Fruit fly (Drosophila melanogaster): Measurements from ENCODE around the gene CG42450.

CG42450 gene

DNA sequence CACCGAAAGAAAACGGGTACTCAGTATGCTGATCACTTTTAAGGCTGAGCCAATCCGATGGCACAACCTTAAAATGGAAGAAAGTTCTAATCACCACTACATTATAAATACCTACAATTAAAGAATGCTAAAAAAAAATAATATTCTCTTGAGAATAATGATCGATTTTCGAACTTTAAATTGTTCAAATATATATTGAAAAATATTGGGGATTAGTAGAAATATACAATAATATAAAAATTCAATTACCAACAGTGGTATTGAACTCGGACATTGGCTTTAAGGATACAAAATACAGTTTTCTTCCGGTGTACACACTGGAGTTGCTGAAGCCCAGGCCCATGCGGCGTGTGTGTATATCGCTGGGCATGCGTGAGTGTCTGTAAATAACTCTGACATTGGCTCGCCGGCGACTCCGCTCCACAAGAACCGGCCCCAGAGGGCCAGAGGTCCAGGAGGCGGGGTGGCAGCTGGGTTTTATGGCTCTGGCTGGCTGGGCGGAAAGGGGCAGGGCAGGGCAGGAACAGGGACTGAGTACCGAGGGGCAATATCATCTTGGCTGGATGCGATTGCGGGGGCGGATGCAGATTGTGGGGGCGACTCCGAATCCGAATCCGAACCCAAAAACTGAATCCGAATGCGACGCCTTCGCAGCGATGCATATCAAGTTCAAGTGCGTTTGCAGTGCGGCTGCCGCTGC, 37.1 kb upstream of the CG42450 start (continued):
- TF ChIP-seq pnt (GFP tag; optimal IDR thresholded peaks at IDR 0.05) (no peak), bab2 (GFP tag; optimal IDR thresholded peaks at IDR 0.05) (peak; percentile 0), gro (GFP tag; optimal IDR thresholded peaks at IDR 0.05) (no peak), Awh (GFP tag; IDR thresholded peaks at IDR 0.05) (no peak), CG17359 (tag; optimal IDR thresholded peaks at IDR 0.05) (peak; percentile 26), CG10321 (GFP tag; IDR thresholded peaks at IDR 0.05) (no peak), maf-S (GFP tag; optimal IDR thresholded peaks at IDR 0.05) (no peak), Dip2 (GFP tag; IDR thresholded peaks at IDR 0.05) (no peak), CG10565 (GFP tag; optimal IDR thresholded peaks at IDR 0.05) (no peak), prd (optimal IDR thresholded peaks at IDR 0.05) (no peak), prd (GFP tag; IDR thresholded peaks at IDR 0.05) (peak; percentile 14; the same call in 1 of the 3 replicates), Stat92E (GFP tag; optimal IDR thresholded peaks at IDR 0.05) (peak in 1 of 3 experiments; percentile 55), CG8290 (GFP tag; optimal IDR thresholded peaks at IDR 0.05) (peak; percentile 51), CG8290 (tag; optimal IDR thresholded peaks at IDR 0.05) (no peak), crc (GFP tag; optimal IDR thresholded peaks at IDR 0.05) (no peak), CG8924 (tag; optimal IDR thresholded peaks at IDR 0.05) (peak; percentile 73), D (optimal IDR thresholded peaks at IDR 0.05) (no peak), D (GFP tag; optimal IDR thresholded peaks at IDR 0.05) (peak; percentile 70), CG3281 (GFP tag; optimal IDR thresholded peaks at IDR 0.05) (no peak), Ada2b (GFP tag; IDR thresholded peaks at IDR 0.05) (no peak), CG3407 (GFP tag; optimal IDR thresholded peaks at IDR 0.05) (peak; percentile 61), eve (GFP tag; optimal IDR thresholded peaks at IDR 0.05) (no peak), row (GFP tag; IDR thresholded peaks at IDR 0.05) (peak; percentile 64), CG1529 (GFP tag; optimal IDR thresholded peaks at IDR 0.05) (peak; percentile 80), CG2120 (GFP tag; optimal IDR thresholded peaks at IDR 0.05) (no peak), unc-4 (GFP tag; IDR thresholded peaks at IDR 0.05; ENCODE audit: partially characterized antibody) (no peak), CG34376 (GFP tag; optimal IDR thresholded peaks at IDR 0.05) (no peak), ash1 (GFP tag; optimal IDR thresholded peaks at IDR 0.05) (no peak), mirr (GFP tag; optimal IDR thresholded peaks at IDR 0.05) (no peak), dan (GFP tag; IDR thresholded peaks at IDR 0.05) (no peak), CG18011 (GFP tag; optimal IDR thresholded peaks at IDR 0.05) (no peak), Mrtf (GFP tag; IDR thresholded peaks at IDR 0.05) (no peak), CG11696 (GFP tag; IDR thresholded peaks at IDR 0.05) (no peak), CG7987 (GFP tag; optimal IDR thresholded peaks at IDR 0.05) (no peak), Oaz (GFP tag; IDR thresholded peaks at IDR 0.05) (no peak), ap (GFP tag; IDR thresholded peaks at IDR 0.05) (no peak), wdn (GFP tag; IDR thresholded peaks at IDR 0.05) (no peak), Dll (GFP tag; IDR thresholded peaks at IDR 0.05; ENCODE audit: partially characterized antibody) (no peak), YL-1 (GFP tag; optimal IDR thresholded peaks at IDR 0.05) (peak; percentile 8), CG4820 (GFP tag; optimal IDR thresholded peaks at IDR 0.05) (peak; percentile 35), MESR4 (GFP tag; optimal IDR thresholded peaks at IDR 0.05) (no peak), Fer1 (GFP tag; optimal IDR thresholded peaks at IDR 0.05) (no peak), slou (GFP tag; optimal IDR thresholded peaks at IDR 0.05) (no peak), cad (GFP tag; optimal IDR thresholded peaks at IDR 0.05) (no peak), Dbx (GFP tag; IDR thresholded peaks at IDR 0.05) (no peak), Gug (GFP tag; IDR thresholded peaks at IDR 0.05) (no peak), CG10147 (GFP tag; optimal IDR thresholded peaks at IDR 0.05) (no peak), ssp (GFP tag; IDR thresholded peaks at IDR 0.05) (peak; percentile 46; the same call in 1 of the 2 replicates), Sox100B (GFP tag; optimal IDR thresholded peaks at IDR 0.05) (peak; percentile 79), CG30431 (GFP tag; optimal IDR thresholded peaks at IDR 0.05) (no peak), Fer2 (tag; optimal IDR thresholded peaks at IDR 0.05) (no peak)
